Fruit fly (Drosophila melanogaster) whole organism: ENCODE measurements around the gene Spn75F.

Source experiments
- CG8478 ChIP-seq: fragments of >200 bp; optimal IDR thresholded peaks from 2 replicates; lab custom pipeline; 2018; ENCODE audit warnings: inconsistent platforms
- Dll ChIP-seq: fragments of >200 bp; optimal IDR thresholded peaks from 2 replicates; lab custom pipeline; 2017
- psq ChIP-seq: fragments of >200 bp; optimal IDR thresholded peaks from 2 replicates; lab custom pipeline; 2017
- usp ChIP-seq: fragments of >200 bp; optimal IDR thresholded peaks from 2 replicates; lab custom pipeline; 2017; ENCODE audit warnings: missing biosample characterization, missing genetic modification characterization, mixed read lengths

dm6 chr3L:19096032-19096431 is 33.4 kb downstream of the Spn75F start, which contains the start of gene CNPYb:
- TF ChIP-seq psq (lab: Kevin White, UChicago) (no peak), CG8478 (lab: Kevin White, UChicago) (no peak), usp (GFP tag; lab: Kevin White, UChicago) (no peak), Dll (lab: Kevin White, UChicago) (no peak)
